Worm (Caenorhabditis elegans) whole organism, early embryonic: ENCODE results near the gene M02H5.8.

ENCODE experiments used
- B0310.2 ChIP-seq: sonication (generic microtip); optimal IDR thresholded peaks from 2 replicates; lab custom pipeline; 2016; ENCODE audit warnings: mild to moderate bottlenecking, missing genetic modification characterization, missing compliant biosample characterization
- F13C5.2 ChIP-seq: sonication (generic microtip); optimal IDR thresholded peaks from 2 replicates; lab custom pipeline; 2017; ENCODE audit warnings: mild to moderate bottlenecking, missing genetic modification characterization, inconsistent platforms, missing compliant biosample characterization
- aly-1 ChIP-seq: sonication (generic microtip); optimal IDR thresholded peaks from 2 replicates; lab custom pipeline; 2016; ENCODE audit warnings: missing genetic modification characterization, missing compliant biosample characterization
- ama-1 ChIP-seq: fragments of 150-350 bp; optimal IDR thresholded peaks from 2 replicates; lab custom pipeline; 2014
- ceh-13 ChIP-seq: fragments of 200-800 bp; sonication (Bioruptor generic); optimal IDR thresholded peaks from 2 replicates; lab custom pipeline; 2018; ENCODE audit warnings: mild to moderate bottlenecking, missing genetic modification characterization, missing compliant biosample characterization
- ceh-36 ChIP-seq: sonication (generic microtip); optimal IDR thresholded peaks from 2 replicates; lab custom pipeline; 2016; ENCODE audit warnings: missing genetic modification characterization, inconsistent platforms, missing compliant biosample characterization
- ets-7 ChIP-seq: sonication (generic microtip); optimal IDR thresholded peaks from 2 replicates; lab custom pipeline; 2016; ENCODE audit warnings: missing genotype, missing genetic modification characterization, missing compliant biosample characterization
- flt-1 ChIP-seq: fragments of 200-800 bp; sonication (Bioruptor generic); IDR thresholded peaks from 2 replicates; pipeline ENCODE4 v1.3.6; 2022; ENCODE audit warnings: missing genetic modification characterization, missing compliant biosample characterization
- hmbx-1 ChIP-seq: sonication (generic microtip); optimal IDR thresholded peaks from 2 replicates; lab custom pipeline; 2016; ENCODE audit warnings: mild to moderate bottlenecking, missing genetic modification characterization, missing compliant biosample characterization
- hmg-4 ChIP-seq: fragments of 200-800 bp; sonication (Bioruptor generic); optimal IDR thresholded peaks from 2 replicates; lab custom pipeline; 2018; ENCODE audit warnings: mild to moderate bottlenecking, missing genetic modification characterization, missing compliant biosample characterization
- hnd-1 ChIP-seq: sonication (generic microtip); optimal IDR thresholded peaks from 2 replicates; lab custom pipeline; 2016; ENCODE audit warnings: missing genetic modification characterization, missing compliant biosample characterization
- pes-1 ChIP-seq: fragments of 200-800 bp; sonication (Bioruptor generic); IDR thresholded peaks from 2 replicates; pipeline ENCODE4 v1.3.6; 2022; ENCODE audit warnings: missing genetic modification reagents, missing genetic modification characterization, missing compliant biosample characterization
- scrt-1 ChIP-seq: fragments of 200-800 bp; sonication (Bioruptor generic); IDR thresholded peaks from 2 replicates; pipeline ENCODE4 v1.3.6; 2022; ENCODE audit warnings: missing genetic modification characterization, missing compliant biosample characterization
- sea-1 ChIP-seq: fragments of 200-800 bp; sonication (Bioruptor generic); conservative IDR thresholded peaks from 2 replicates; pipeline ENCODE4 v1.3.6; 2022; ENCODE audit warnings: missing genetic modification characterization, missing compliant biosample characterization
- tbx-11 ChIP-seq: fragments of 200-800 bp; sonication (Bioruptor generic); IDR thresholded peaks from 2 replicates; pipeline ENCODE4 v1.3.6; 2022; ENCODE audit warnings: missing genetic modification characterization, missing compliant biosample characterization
- tbx-37 ChIP-seq: fragments of 200-800 bp; sonication (Bioruptor generic); conservative IDR thresholded peaks from 2 replicates; pipeline ENCODE4 v1.3.6; 2022; ENCODE audit warnings: missing genetic modification reagents, missing genetic modification characterization, missing compliant biosample characterization
- tra-4 ChIP-seq: sonication (generic microtip); optimal IDR thresholded peaks from 2 replicates; lab custom pipeline; 2017; ENCODE audit warnings: missing genetic modification characterization, missing compliant biosample characterization

M02H5.8 gene

DNA sequence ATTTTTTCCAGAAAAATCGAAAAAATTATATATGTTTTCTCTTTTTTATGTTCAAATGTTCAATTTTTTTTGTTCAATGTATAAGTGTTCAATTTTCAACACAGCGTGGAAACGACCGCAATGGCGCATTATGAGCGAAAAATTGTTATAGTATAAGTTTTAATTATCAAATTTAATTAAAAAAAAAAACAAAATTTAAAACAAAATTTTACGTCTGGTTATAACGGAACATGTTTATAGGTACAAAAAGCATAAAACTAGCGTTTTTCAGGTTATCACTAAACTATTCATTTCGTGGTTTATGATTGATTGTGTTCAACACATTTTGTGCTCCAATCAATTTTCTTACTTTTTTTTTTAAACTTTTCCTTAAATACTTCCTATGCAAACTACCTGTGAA, 39.5 kb downstream of the M02H5.8 start, which contains the start of gene nhr-106:
Gene nhr-106, plus strand, starts transcription at position 301 of the 400 bp plus-strand sequence.
- no peak for TF ChIP-seq tbx-11
- no peak for TF ChIP-seq tbx-37
- TF ChIP-seq tra-4 = no peak
- TF ChIP-seq flt-1 (GFP tag; lab: Robert Waterston, UW) = no peak
- TF ChIP-seq hmbx-1 (tag; lab: Kevin White, UChicago) = no peak
- TF ChIP-seq ama-1 = no peak
- no peak for TF ChIP-seq hmg-4 (GFP tag; lab: Kevin White, UChicago)
- TF ChIP-seq pes-1 (GFP tag; lab: Robert Waterston, UW) = no peak
- no peak for TF ChIP-seq scrt-1 (GFP tag; lab: Robert Waterston, UW)
- no peak for TF ChIP-seq aly-1 (tag; lab: Kevin White, UChicago)
- no peak for TF ChIP-seq sea-1 (GFP tag; lab: Robert Waterston, UW)
- TF ChIP-seq hnd-1 = no peak
- TF ChIP-seq F13C5.2 (tag; lab: Kevin White, UChicago) = no peak
- TF ChIP-seq B0310.2 (tag; lab: Kevin White, UChicago) = no peak
- no peak for TF ChIP-seq ceh-13 (GFP tag; lab: Kevin White, UChicago)
- TF ChIP-seq ceh-36 (tag; lab: Kevin White, UChicago) = no peak
- no peak for TF ChIP-seq ets-7 (tag; lab: Kevin White, UChicago)

DNA sequence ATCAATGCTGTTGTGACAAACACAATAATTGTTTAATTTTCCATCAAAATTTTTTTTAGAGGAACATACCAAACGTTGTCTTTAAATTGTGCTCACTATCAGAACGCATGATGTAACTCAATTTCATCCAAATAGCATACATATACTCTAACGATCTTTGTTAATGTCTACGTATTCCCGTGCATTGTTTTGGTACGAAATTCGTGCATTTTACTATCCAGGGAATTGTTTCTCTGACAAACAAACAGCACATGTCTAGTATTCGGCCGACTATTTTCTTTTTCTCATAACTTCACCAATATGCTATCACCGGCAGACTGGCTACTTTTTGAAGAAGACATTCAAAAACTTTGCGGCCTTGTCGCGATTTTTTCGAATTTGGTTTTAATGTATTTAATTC, 41.7 kb downstream of the M02H5.8 start, which contains the start of gene str-196:
Gene str-196, plus strand, starts transcription at position 301 of the 400 bp plus-strand sequence.
- TF ChIP-seq tbx-11 = no peak
- no peak for TF ChIP-seq sea-1 (GFP tag; lab: Robert Waterston, UW)
- no peak for TF ChIP-seq F13C5.2 (tag; lab: Kevin White, UChicago)
- TF ChIP-seq ceh-36 (tag; lab: Kevin White, UChicago) = no peak
- TF ChIP-seq flt-1 (GFP tag; lab: Robert Waterston, UW) = no peak
- no peak for TF ChIP-seq ama-1

DNA sequence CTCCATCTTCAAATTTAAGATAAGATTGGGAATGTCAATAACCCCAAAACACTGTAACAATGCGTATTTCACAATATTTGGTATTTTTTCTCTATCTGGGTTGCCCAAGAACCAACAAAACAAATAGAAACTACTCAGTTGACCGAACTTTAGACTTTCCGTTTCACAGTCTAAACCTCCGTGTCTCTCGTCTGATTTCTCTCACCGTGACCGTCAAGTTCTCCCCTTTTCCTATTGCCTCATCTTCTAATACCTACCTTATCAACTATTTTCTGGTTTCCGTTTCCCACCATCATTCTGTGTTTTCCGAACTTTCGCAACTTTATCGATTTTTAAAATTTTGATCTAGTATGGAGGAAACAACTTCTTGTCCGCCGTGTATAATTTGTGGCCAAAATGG, 44.5 kb downstream of the M02H5.8 start, which contains the start of gene nhr-131:
Gene nhr-131, plus strand, starts transcription at position 87 of the 400 bp plus-strand sequence.
- TF ChIP-seq ets-7 (tag; lab: Kevin White, UChicago) = no peak
- TF ChIP-seq F13C5.2 (tag; lab: Kevin White, UChicago) = no peak
- TF ChIP-seq ceh-36 (tag; lab: Kevin White, UChicago) = no peak
- no peak for TF ChIP-seq ceh-13 (GFP tag; lab: Kevin White, UChicago)
- no peak for TF ChIP-seq aly-1 (tag; lab: Kevin White, UChicago)
- TF ChIP-seq B0310.2 (tag; lab: Kevin White, UChicago) = no peak
- TF ChIP-seq hnd-1 = no peak
- TF ChIP-seq tra-4 = no peak
- TF ChIP-seq tbx-11 = no peak

DNA sequence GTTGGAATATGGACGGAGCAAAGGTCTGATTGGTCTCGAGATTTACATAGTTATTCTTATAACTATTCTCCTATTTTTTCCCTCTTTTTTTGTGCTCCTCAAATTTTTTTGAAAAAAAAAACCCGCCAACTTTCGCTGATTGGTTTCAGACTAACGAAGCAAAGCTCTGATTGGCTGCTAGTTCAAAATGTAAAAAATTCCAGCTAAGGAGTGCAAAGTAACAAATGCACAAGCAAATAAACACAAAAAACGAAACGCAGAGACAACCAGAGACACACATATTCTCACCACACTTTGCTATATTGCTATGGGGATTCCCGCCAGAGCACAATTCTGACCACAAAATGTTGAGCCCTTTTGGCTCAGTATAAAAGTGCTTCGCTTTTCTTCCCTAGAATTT, 47.6 kb downstream of the M02H5.8 start, which contains the start of gene T01G6.1:
Gene T01G6.1, plus strand, starts transcription at position 301 of the 400 bp plus-strand sequence.
- TF ChIP-seq ceh-36 (tag; lab: Kevin White, UChicago) (no peak), pes-1 (GFP tag; lab: Robert Waterston, UW) (no peak), B0310.2 (tag; lab: Kevin White, UChicago) (no peak)
